Fruit fly (Drosophila melanogaster): ENCODE data around the gene AP-1gamma.

Gene AP-1gamma

DNA sequence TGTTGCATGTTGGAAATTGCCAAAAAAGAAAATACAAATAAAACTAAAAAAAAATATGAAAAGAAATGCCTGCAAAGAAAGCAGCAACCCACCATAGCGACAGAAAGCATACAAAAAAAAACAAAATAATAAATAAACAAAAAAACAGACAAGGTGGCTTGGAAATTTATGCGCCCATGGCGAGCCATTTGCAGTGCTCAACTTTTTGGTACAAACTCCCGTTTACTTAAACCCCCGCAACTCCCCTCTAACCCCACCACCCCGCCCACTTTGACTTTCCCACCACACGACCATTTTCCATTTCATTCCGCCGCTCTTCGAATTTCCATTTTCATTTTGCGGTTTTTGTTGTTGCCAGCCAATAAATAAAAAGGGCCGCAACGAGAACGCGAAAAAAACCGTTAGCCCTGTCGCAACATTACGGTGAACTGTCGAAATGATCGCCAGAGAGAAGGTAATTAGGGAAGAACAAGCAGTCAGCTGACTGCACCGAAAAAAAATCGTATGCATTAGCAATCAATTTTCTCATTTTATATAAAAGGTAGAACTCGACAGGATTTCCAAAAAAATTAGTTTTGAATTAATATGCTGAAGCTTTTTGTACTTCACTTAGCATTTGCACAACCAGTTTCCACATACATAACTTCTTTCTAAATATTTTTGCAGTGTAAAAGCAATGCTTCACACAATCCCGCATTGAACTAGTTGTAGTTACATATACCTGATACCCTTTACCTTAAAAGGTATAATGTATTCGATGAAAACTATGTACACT lies 28.5 kb downstream of the AP-1gamma start (continued):
- TF ChIP-seq maf-S (GFP tag; optimal IDR thresholded peaks at IDR 0.05) = peak; percentile 33
- peak; percentile 28 for TF ChIP-seq crc (GFP tag; optimal IDR thresholded peaks at IDR 0.05)
- TF ChIP-seq dm (GFP tag; optimal IDR thresholded peaks at IDR 0.05) = peak; percentile 5
- no peak for TF ChIP-seq Nf-YA (GFP tag; IDR thresholded peaks at IDR 0.05)
- TF ChIP-seq CG11247 (GFP tag; IDR thresholded peaks at IDR 0.05) = no peak
- TF ChIP-seq Poxn (GFP tag; IDR thresholded peaks at IDR 0.05) = no peak
- TF ChIP-seq tx (GFP tag; optimal IDR thresholded peaks at IDR 0.05) = peak; percentile 33
- TF ChIP-seq Lhr (GFP tag; optimal IDR thresholded peaks at IDR 0.05) = no peak
- TF ChIP-seq Blimp-1 (GFP tag; optimal IDR thresholded peaks at IDR 0.05) = peak; percentile 47
- TF ChIP-seq CG6654 (GFP tag; optimal IDR thresholded peaks at IDR 0.05) = no peak
- peak; percentile 16 for TF ChIP-seq CG13775 (GFP tag; optimal IDR thresholded peaks at IDR 0.05)
- no peak for TF ChIP-seq sug (tag; optimal IDR thresholded peaks at IDR 0.05)
- TF ChIP-seq CG12155 (GFP tag; optimal IDR thresholded peaks at IDR 0.05) = peak; percentile 0
- TF ChIP-seq tup (GFP tag; optimal IDR thresholded peaks at IDR 0.05) = peak; percentile 2
- TF ChIP-seq pho (GFP tag; optimal IDR thresholded peaks at IDR 0.05) = peak; percentile 7
- no peak for TF ChIP-seq CG11085 (GFP tag; IDR thresholded peaks at IDR 0.05)
- peak; percentile 50 for TF ChIP-seq Ada2b (GFP tag; IDR thresholded peaks at IDR 0.05)
- TF ChIP-seq toy (GFP tag; IDR thresholded peaks at IDR 0.05) = no peak
- peak; percentile 23 for TF ChIP-seq Fer1 (GFP tag; optimal IDR thresholded peaks at IDR 0.05)
- no peak for TF ChIP-seq CG10565 (GFP tag; optimal IDR thresholded peaks at IDR 0.05)
- TF ChIP-seq kni (GFP tag; optimal IDR thresholded peaks at IDR 0.05) = no peak
- TF ChIP-seq Fer3 (tag; optimal IDR thresholded peaks at IDR 0.05) = peak; percentile 16
- peak; percentile 44; the same call in 1 of the 2 replicates for TF ChIP-seq esg (GFP tag; conservative IDR thresholded peaks at IDR 0.05)
- peak; percentile 74 for TF ChIP-seq CG17359 (tag; optimal IDR thresholded peaks at IDR 0.05)
- TF ChIP-seq Mrtf (GFP tag; IDR thresholded peaks at IDR 0.05) = 0 out of 3 replicates have a peak, but pooled peaks have one; percentile 35
- no peak for TF ChIP-seq CG16813 (GFP tag; IDR thresholded peaks at IDR 0.05; ENCODE audit: partially characterized antibody)
- TF ChIP-seq tll (GFP tag; optimal IDR thresholded peaks at IDR 0.05) = no peak
- peak; percentile 46 for TF ChIP-seq bab2 (GFP tag; optimal IDR thresholded peaks at IDR 0.05)
- TF ChIP-seq CG12659 (GFP tag; optimal IDR thresholded peaks at IDR 0.05) = peak; percentile 14
- no peak for TF ChIP-seq ftz-f1 (GFP tag; optimal IDR thresholded peaks at IDR 0.05)
- TF ChIP-seq TFAM (GFP tag; optimal IDR thresholded peaks at IDR 0.05) = no peak
- TF ChIP-seq CG7372 (GFP tag; IDR thresholded peaks at IDR 0.05) = no peak
- TF ChIP-seq disco-r (GFP tag; optimal IDR thresholded peaks at IDR 0.05) = no peak
- peak; percentile 60 for TF ChIP-seq CG17328 (GFP tag; IDR thresholded peaks at IDR 0.05)
- TF ChIP-seq Mad (GFP tag; optimal IDR thresholded peaks at IDR 0.05) = no peak
- TF ChIP-seq CG15696 (tag; optimal IDR thresholded peaks at IDR 0.05) = peak; percentile 21
- no peak for TF ChIP-seq Scr (GFP tag; IDR thresholded peaks at IDR 0.05; ENCODE audit: partially characterized antibody)
- peak in 1 of 2 experiments; percentile 45 for TF ChIP-seq crp (GFP tag; optimal IDR thresholded peaks at IDR 0.05)
- no peak for TF ChIP-seq CG32772 (GFP tag; IDR thresholded peaks at IDR 0.05)
- TF ChIP-seq CG6791 (GFP tag; IDR thresholded peaks at IDR 0.05; ENCODE audit: partially characterized antibody) = no peak
- TF ChIP-seq prd (optimal IDR thresholded peaks at IDR 0.05) = no peak
- TF ChIP-seq prd (GFP tag; IDR thresholded peaks at IDR 0.05) = peak; percentile 69
- no peak for TF ChIP-seq mirr (GFP tag; optimal IDR thresholded peaks at IDR 0.05)
- no peak for TF ChIP-seq Doc3 (GFP tag; IDR thresholded peaks at IDR 0.05; ENCODE audit: partially characterized antibody)
- TF ChIP-seq ara (GFP tag; IDR thresholded peaks at IDR 0.05) = no peak
